Worm (Caenorhabditis elegans): Measurements from ENCODE around the gene C34C6.10.

DNA sequence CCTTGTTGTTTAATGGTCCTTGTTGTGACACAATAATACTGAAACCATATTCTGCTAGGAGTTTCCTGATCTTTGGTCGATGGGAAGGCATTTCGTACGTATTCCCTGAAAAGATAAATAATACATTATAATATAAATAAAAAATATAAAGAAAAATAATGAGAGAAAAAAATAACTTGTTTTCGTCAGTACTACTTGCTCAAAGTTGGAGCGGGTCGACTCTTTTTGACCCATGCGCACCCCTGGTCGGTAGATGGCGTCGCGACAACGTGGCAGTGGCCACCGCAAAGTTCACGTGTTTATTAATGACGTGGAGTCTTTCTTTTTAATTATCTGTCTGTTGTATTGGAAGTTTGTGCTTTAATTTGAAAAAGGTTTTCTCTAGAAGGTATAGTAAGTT lies at the start of gene C34C6.10:
- TF ChIP-seq ztf-11 (tag; optimal IDR thresholded peaks at IDR 0.05) (no peak), snpc-4 (tag; optimal IDR thresholded peaks at IDR 0.05) (no peak), cnd-1 (tag; optimal IDR thresholded peaks at IDR 0.05) (no peak), sem-2 (GFP tag; optimal IDR thresholded peaks at IDR 0.05) (no peak), sptf-1 (tag; optimal IDR thresholded peaks at IDR 0.05) (no peak), nhr-12 (tag; optimal IDR thresholded peaks at IDR 0.05) (no peak), unc-62 (GFP tag; optimal IDR thresholded peaks at IDR 0.05) (no peak), tbx-8 (GFP tag; optimal IDR thresholded peaks at IDR 0.05) (no peak)
